Fruit fly (Drosophila melanogaster) whole organism: ENCODE measurements at regions not wholly inside any gene's neighbourhood (a gene's known extent, or its start where the extent isn't known, plus 50 kb on each side); places are given as distances from the start of the nearest gene placed in this dataset.

Experiments
- CG8478 ChIP-seq: fragments of >200 bp; optimal IDR thresholded peaks from 2 replicates; lab custom pipeline; 2018; ENCODE audit warnings: inconsistent platforms
- Dll ChIP-seq: fragments of >200 bp; optimal IDR thresholded peaks from 2 replicates; lab custom pipeline; 2017
- EcR ChIP-seq, 2 experiments: fragments of >200 bp; optimal IDR thresholded peaks; 2 replicates each; lab custom pipeline; 2017; ENCODE audit warnings: missing biosample characterization in 2 of 2, missing genetic modification characterization in 2 of 2, missing genetic modification reagents in 2 of 2
- pan ChIP-seq: fragments of >200 bp; optimal IDR thresholded peaks from 2 replicates; lab custom pipeline; 2017
- psq ChIP-seq: fragments of >200 bp; optimal IDR thresholded peaks from 2 replicates; lab custom pipeline; 2017
- usp ChIP-seq: fragments of >200 bp; optimal IDR thresholded peaks from 2 replicates; lab custom pipeline; 2017; ENCODE audit warnings: missing biosample characterization, missing genetic modification characterization, mixed read lengths

- TF ChIP-seq psq (lab: Kevin White, UChicago) (no peak), EcR (GFP tag; optimal IDR thresholded peaks at IDR 0.05; lab: Kevin White, UChicago) (no peak), CG8478 (lab: Kevin White, UChicago) (peak; percentile 64), pan (no peak), usp (GFP tag; lab: Kevin White, UChicago) (no peak), Dll (lab: Kevin White, UChicago) (peak; percentile 88)
Observed at dm6 chr3L:10325108-10325960, 52.3 kb downstream of the Or67d start.

dm6 chr3L:10328694-10329093 is 55.7 kb downstream of the Or67d start:
- no peak for TF ChIP-seq usp (GFP tag; lab: Kevin White, UChicago)
- no peak for TF ChIP-seq EcR (GFP tag; optimal IDR thresholded peaks at IDR 0.05; lab: Kevin White, UChicago)
- TF ChIP-seq Dll (lab: Kevin White, UChicago): no peak
- TF ChIP-seq pan: no peak
- no peak for TF ChIP-seq psq (lab: Kevin White, UChicago)
- no peak for TF ChIP-seq CG8478 (lab: Kevin White, UChicago)

DNA sequence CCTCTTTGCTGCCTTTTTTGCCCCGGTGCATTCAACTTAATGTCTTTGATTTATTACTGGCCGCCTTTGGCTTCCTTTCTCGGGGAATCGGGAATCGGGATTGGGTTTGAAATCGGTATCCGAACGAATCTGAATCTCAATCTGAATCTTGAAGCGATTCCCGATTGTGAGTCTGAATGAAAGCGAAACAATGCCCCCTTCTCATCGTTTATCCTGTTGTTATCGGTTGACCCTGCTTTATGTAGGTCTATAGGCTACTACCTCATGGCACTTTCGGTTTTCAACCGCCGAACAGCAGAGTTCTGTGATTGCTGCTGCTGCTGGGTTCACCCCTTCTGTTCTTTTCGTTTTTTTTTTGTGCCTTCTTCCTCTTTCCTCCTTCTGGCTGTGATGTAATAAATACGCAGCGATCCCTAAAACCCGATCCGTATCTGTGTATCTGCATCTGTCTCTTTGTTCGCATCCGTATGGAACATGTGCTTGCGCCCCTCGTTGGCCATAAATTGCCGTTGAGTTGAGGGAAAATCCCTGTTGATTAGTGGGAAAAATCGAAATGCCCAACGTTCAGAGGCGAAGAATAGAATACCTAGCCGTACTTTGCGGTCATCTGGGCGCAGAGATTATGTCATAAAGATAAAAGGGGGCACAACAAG is 57.5 kb downstream of the Or67d start:
- TF ChIP-seq EcR (GFP tag; optimal IDR thresholded peaks at IDR 0.05; lab: Kevin White, UChicago) (no peak), CG8478 (lab: Kevin White, UChicago) (no peak), pan (no peak), usp (GFP tag; lab: Kevin White, UChicago) (no peak), Dll (lab: Kevin White, UChicago) (no peak), psq (lab: Kevin White, UChicago) (no peak)

DNA sequence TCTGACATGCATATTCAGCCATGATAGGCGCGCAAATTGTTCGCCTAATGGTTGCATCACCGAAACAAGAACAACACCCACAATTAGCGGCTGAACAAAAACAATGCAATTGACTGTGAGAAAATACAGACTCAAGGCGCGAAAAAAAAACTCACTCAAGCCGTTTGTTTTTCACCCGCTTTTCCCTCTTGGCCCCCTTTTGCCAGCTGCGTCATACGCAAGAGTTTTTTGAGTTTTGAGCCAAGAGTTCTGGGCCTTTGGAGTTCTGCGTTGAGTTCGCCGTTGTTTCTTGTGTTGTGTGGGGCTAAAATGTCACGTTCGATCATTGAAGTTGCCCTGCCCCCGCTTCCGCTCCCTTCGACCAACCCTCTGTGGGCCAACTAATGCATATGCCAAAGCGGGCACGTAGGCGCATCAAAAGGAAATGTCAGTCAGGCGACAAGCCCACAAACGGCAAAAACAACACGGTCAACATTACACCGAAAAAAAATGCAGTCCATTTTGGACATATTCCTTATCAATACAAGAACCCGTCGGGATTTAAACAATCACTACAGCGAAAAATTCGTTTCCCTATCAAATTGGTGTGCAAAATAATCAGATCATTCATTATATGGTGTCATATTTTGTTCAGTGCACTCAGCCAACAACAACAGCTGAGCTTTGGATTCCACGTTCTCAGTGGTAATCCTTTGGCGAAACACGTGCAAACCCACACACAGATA is 58.6 kb downstream of the Or67d start:
- TF ChIP-seq EcR (GFP tag; optimal IDR thresholded peaks at IDR 0.05; lab: Kevin White, UChicago) (no peak), psq (lab: Kevin White, UChicago) (no peak), pan (no peak), usp (GFP tag; lab: Kevin White, UChicago) (no peak), Dll (lab: Kevin White, UChicago) (no peak)

- TF ChIP-seq CG8478 (lab: Kevin White, UChicago) (no peak), EcR (GFP tag; optimal IDR thresholded peaks at IDR 0.05; lab: Kevin White, UChicago) (peak in 1 of 2 experiments; percentile 34)
Observed at dm6 chr3L:10332123-10332626, 59.2 kb downstream of the Or67d start.

DNA sequence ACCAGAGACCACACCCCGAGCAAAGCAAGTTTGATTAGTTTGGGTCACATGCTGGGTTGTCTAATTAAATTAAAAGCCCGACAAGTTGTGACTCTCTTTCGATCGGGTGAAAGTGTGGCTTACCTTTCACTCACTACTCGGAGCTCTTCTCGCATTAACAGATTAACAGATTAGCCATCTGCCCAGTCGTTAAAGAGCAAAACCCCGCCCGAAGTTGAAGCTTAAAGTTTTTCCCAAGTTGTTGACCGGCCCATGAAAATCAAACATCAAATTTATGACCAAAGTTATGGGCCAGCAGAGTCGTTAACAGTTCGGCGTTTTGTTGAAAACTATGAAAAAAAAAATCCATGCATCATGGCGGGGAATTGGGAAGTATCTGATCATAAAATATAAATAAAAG is 61.0 kb downstream of the Or67d start:
- TF ChIP-seq EcR (GFP tag; optimal IDR thresholded peaks at IDR 0.05; lab: Kevin White, UChicago): no peak
- no peak for TF ChIP-seq CG8478 (lab: Kevin White, UChicago)
- TF ChIP-seq Dll (lab: Kevin White, UChicago): no peak
- TF ChIP-seq psq (lab: Kevin White, UChicago): no peak
- no peak for TF ChIP-seq pan
- no peak for TF ChIP-seq usp (GFP tag; lab: Kevin White, UChicago)

DNA sequence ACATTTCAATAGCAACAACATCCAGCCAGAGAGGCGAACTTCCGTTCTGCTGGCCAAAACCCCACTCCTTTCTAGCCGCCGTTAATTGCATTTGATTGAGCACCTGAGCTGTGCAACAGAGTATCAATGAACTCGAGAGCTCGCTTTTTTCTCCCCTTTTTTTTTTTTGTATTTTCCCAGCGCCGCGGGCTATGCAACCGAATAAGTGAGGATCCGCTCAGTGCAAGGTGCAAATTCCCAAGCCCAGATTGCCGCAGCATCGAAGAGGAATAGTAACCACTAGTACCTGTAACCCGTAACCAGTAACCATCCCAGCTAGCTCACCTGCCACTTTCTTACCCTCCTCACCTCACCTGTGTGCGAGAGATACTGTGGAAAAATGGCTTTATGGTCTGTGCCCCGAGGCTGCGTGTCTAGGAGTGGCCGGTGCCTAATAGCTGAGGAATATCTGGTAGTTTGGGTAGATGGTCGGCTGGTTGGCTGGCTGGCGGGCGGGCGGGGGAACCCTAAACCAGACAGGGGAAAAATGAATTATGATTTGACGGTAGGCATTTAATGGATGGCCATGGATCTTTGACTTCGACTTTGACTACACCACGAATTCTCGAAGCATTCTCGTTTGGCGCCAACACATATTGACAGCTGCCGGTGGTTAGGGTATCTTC is 62.6 kb downstream of the Or67d start:
- TF ChIP-seq psq (lab: Kevin White, UChicago) (no peak), CG8478 (lab: Kevin White, UChicago) (no peak), Dll (lab: Kevin White, UChicago) (no peak), EcR (GFP tag; optimal IDR thresholded peaks at IDR 0.05; lab: Kevin White, UChicago) (peak in 1 of 2 experiments; percentile 58), pan (no peak)

dm6 chr3L:10337574-10337973 is 64.6 kb downstream of the Or67d start:
- TF ChIP-seq Dll (lab: Kevin White, UChicago) (no peak), CG8478 (lab: Kevin White, UChicago) (no peak), usp (GFP tag; lab: Kevin White, UChicago) (no peak), EcR (GFP tag; optimal IDR thresholded peaks at IDR 0.05; lab: Kevin White, UChicago) (no peak), psq (lab: Kevin White, UChicago) (no peak), pan (no peak)

dm6 chr3L:10339538-10339937 is 66.5 kb downstream of the Or67d start:
- no peak for TF ChIP-seq usp (GFP tag; lab: Kevin White, UChicago)
- no peak for TF ChIP-seq CG8478 (lab: Kevin White, UChicago)
- TF ChIP-seq psq (lab: Kevin White, UChicago): no peak
- TF ChIP-seq EcR (GFP tag; optimal IDR thresholded peaks at IDR 0.05; lab: Kevin White, UChicago): no peak
- no peak for TF ChIP-seq pan
- TF ChIP-seq Dll (lab: Kevin White, UChicago): no peak

dm6 chr3L:10341697-10342096 is 68.7 kb downstream of the Or67d start:
- no peak for TF ChIP-seq pan
- no peak for TF ChIP-seq psq (lab: Kevin White, UChicago)
- TF ChIP-seq EcR (GFP tag; optimal IDR thresholded peaks at IDR 0.05; lab: Kevin White, UChicago): no peak
- TF ChIP-seq CG8478 (lab: Kevin White, UChicago): no peak
- TF ChIP-seq Dll (lab: Kevin White, UChicago): no peak
- no peak for TF ChIP-seq usp (GFP tag; lab: Kevin White, UChicago)
